Fruit fly (Drosophila melanogaster): ENCODE data around the gene AP-1sigma.
A peak's percentile ranks its signal among the peaks of the same experiment; 100 is the strongest.

AP-1sigma gene

DNA sequence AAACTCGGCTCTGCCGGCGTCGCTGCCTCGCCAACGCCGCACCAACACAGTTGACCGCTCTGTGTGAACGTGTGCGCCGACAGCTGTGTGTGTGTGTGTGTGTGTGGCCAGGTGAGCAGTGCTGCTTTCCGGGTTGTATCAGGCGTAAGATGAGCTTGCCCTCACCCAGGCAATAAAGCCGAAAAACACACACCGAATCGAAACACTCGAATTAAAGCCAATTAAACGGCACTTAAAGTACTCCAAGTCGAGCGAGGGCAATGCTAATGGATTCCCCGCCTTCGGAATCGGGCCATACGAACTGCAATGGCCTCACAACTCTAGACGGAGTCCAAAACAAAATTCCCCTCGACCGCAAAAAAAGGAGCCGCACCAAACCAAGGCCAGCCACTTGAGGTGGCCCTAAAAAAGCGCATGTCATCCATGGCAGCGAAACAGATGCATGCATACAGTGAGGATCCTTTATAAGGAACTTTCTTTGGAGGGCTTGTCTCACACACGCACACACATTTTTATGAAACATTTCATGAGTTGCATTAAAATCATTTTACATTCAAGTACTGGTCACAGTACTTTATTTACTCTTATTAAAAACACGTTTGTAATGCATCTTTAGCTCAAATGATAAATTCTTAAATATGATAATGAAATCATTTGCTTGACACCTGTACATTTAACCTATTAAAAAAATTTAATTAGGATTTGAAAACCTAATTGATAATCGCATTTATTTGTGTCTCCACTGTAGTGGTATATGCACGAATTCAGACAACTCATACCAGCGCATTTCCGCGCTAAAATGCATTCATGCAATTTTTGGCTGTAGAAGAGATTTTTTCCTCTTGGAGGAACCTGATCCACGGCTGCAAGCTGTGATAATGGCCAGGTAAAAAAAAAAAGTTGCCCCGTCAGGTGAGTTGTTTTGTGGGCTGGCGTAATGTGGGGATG is 9.7 kb upstream of the AP-1sigma start:
- peak; percentile 88 for TF ChIP-seq vri (GFP tag; optimal IDR thresholded peaks at IDR 0.05)
- peak; percentile 94 for TF ChIP-seq OdsH (GFP tag; optimal IDR thresholded peaks at IDR 0.05)
- peak; percentile 94 for TF ChIP-seq Hr39 (GFP tag; optimal IDR thresholded peaks at IDR 0.05)
- peak; percentile 91 for TF ChIP-seq CG9139 (GFP tag; optimal IDR thresholded peaks at IDR 0.05)
- TF ChIP-seq CG3919 (GFP tag; optimal IDR thresholded peaks at IDR 0.05), result peak; percentile 96
- TF ChIP-seq CG8632 (GFP tag; optimal IDR thresholded peaks at IDR 0.05), result peak; percentile 94
- peak; percentile 96 for TF ChIP-seq dsx (GFP tag; optimal IDR thresholded peaks at IDR 0.05; ENCODE audit: poor library complexity, severe bottlenecking)
- TF ChIP-seq CG3032 (tag; optimal IDR thresholded peaks at IDR 0.05), result peak; percentile 98
- peak; percentile 78 for TF ChIP-seq eg (GFP tag; IDR thresholded peaks at IDR 0.05)
- TF ChIP-seq achi (GFP tag; optimal IDR thresholded peaks at IDR 0.05), result peak; percentile 94
- peak; percentile 93 for TF ChIP-seq CG8119 (GFP tag; IDR thresholded peaks at IDR 0.05)
- TF ChIP-seq CG11294 (GFP tag; IDR thresholded peaks at IDR 0.05), result peak; percentile 48
- TF ChIP-seq CG11902 (GFP tag; optimal IDR thresholded peaks at IDR 0.05), result peak; percentile 94
- peak; percentile 67 for TF ChIP-seq Blimp-1 (GFP tag; optimal IDR thresholded peaks at IDR 0.05)
- no peak for TF ChIP-seq fkh (GFP tag; optimal IDR thresholded peaks at IDR 0.05)
- peak; percentile 91 for TF ChIP-seq Hr4 (GFP tag; optimal IDR thresholded peaks at IDR 0.05)
- TF ChIP-seq topi (GFP tag; optimal IDR thresholded peaks at IDR 0.05), result peak; percentile 96
- peak; percentile 89 for TF ChIP-seq CG6276 (GFP tag; optimal IDR thresholded peaks at IDR 0.05)
- TF ChIP-seq spab (GFP tag; optimal IDR thresholded peaks at IDR 0.05), result peak; percentile 97
- TF ChIP-seq CG15336 (GFP tag; IDR thresholded peaks at IDR 0.05), result peak; percentile 89
- peak; percentile 78 for TF ChIP-seq CG4318 (GFP tag; optimal IDR thresholded peaks at IDR 0.05)
- peak; percentile 96 for TF ChIP-seq pdm3 (GFP tag; optimal IDR thresholded peaks at IDR 0.05)
- TF ChIP-seq CG1621 (tag; optimal IDR thresholded peaks at IDR 0.05), result peak; percentile 73
- TF ChIP-seq lz (GFP tag; optimal IDR thresholded peaks at IDR 0.05), result peak; percentile 95
- TF ChIP-seq CG16779 (tag; optimal IDR thresholded peaks at IDR 0.05), result peak; percentile 91
- TF ChIP-seq Hr38 (GFP tag; optimal IDR thresholded peaks at IDR 0.05), result no peak
- TF ChIP-seq net (GFP tag; optimal IDR thresholded peaks at IDR 0.05), result peak; percentile 92
- TF ChIP-seq Eip78C (GFP tag), result peak; percentile 99
- peak; percentile 94 for TF ChIP-seq CG6792 (GFP tag; optimal IDR thresholded peaks at IDR 0.05)
- TF ChIP-seq esn (GFP tag; optimal IDR thresholded peaks at IDR 0.05), result peak; percentile 97
- peak; percentile 98 for TF ChIP-seq Ets96B (tag; optimal IDR thresholded peaks at IDR 0.05)
- peak; percentile 92 for TF ChIP-seq cyc (GFP tag; optimal IDR thresholded peaks at IDR 0.05)
- TF ChIP-seq CG34406 (GFP tag; optimal IDR thresholded peaks at IDR 0.05), result peak; percentile 95
- TF ChIP-seq Eip75B (GFP tag; optimal IDR thresholded peaks at IDR 0.05), result peak; percentile 96
- TF ChIP-seq salr (GFP tag; optimal IDR thresholded peaks at IDR 0.05), result peak; percentile 92
- TF ChIP-seq Smox (GFP tag; optimal IDR thresholded peaks at IDR 0.05), result peak; percentile 95
- peak; percentile 73 for TF ChIP-seq Eip93F (GFP tag; optimal IDR thresholded peaks at IDR 0.05)
- TF ChIP-seq CG32006 (GFP tag; optimal IDR thresholded peaks at IDR 0.05), result peak; percentile 89
- peak; percentile 92 for TF ChIP-seq CG8319 (GFP tag; optimal IDR thresholded peaks at IDR 0.05)
- peak; percentile 94 for TF ChIP-seq Sox15 (GFP tag; optimal IDR thresholded peaks at IDR 0.05)
- peak; percentile 96 for TF ChIP-seq Sox14 (GFP tag; optimal IDR thresholded peaks at IDR 0.05)
- peak; percentile 83 for TF ChIP-seq Lpt (GFP tag; optimal IDR thresholded peaks at IDR 0.05)
- TF ChIP-seq ss (GFP tag; optimal IDR thresholded peaks at IDR 0.05), result peak; percentile 93 to 98
- TF ChIP-seq CG6854 (GFP tag; optimal IDR thresholded peaks at IDR 0.05), result peak; percentile 81
- peak; percentile 98 for TF ChIP-seq CG6808 (GFP tag; optimal IDR thresholded peaks at IDR 0.05)
- peak; percentile 81 for TF ChIP-seq fd85E (GFP tag; optimal IDR thresholded peaks at IDR 0.05)
- peak; percentile 89 for TF ChIP-seq CG7368 (GFP tag; optimal IDR thresholded peaks at IDR 0.05)
- peak; percentile 93 for TF ChIP-seq CG11762 (GFP tag; optimal IDR thresholded peaks at IDR 0.05; ENCODE audit: insufficient read depth)
- TF ChIP-seq Met (GFP tag; optimal IDR thresholded peaks at IDR 0.05), result peak; percentile 96

Data from whole organism, prepupa.